Worm (Caenorhabditis elegans): ENCODE data around the gene C17C3.1.

ce11 chrII:5543476-5544144 is 26.8 kb upstream of the C17C3.1 start:
- TF ChIP-seq ets-7 (tag; optimal IDR thresholded peaks at IDR 0.05) (peak; percentile 77), sea-1 (GFP tag; conservative IDR thresholded peaks at IDR 0.05) (peak; percentile 90), aly-1 (tag; optimal IDR thresholded peaks at IDR 0.05) (no peak), hmg-4 (GFP tag; optimal IDR thresholded peaks at IDR 0.05) (peak; percentile 90), ceh-13 (GFP tag; optimal IDR thresholded peaks at IDR 0.05) (peak; percentile 30), scrt-1 (GFP tag; IDR thresholded peaks at IDR 0.05) (peak; percentile 78), ama-1 (optimal IDR thresholded peaks at IDR 0.05) (peak; percentile 100), ceh-36 (tag; optimal IDR thresholded peaks at IDR 0.05) (peak; percentile 85), F13C5.2 (tag; optimal IDR thresholded peaks at IDR 0.05) (peak; percentile 95), B0310.2 (tag; optimal IDR thresholded peaks at IDR 0.05) (peak; percentile 91), hnd-1 (tag; optimal IDR thresholded peaks at IDR 0.05) (peak; percentile 59), hmbx-1 (tag; optimal IDR thresholded peaks at IDR 0.05) (peak; percentile 83), flt-1 (GFP tag; IDR thresholded peaks at IDR 0.05) (peak; percentile 60; the same call in 1 of the 2 replicates)

All from whole organism, early embryonic.